Fruit fly (Drosophila melanogaster): ENCODE measurements around the gene CG34165.

The CG34165 gene

dm6 chr2L:14762465-14762864 is 48.9 kb downstream of the CG34165 start, which contains the start of gene CSN1a:
Gene CSN1a, plus strand, starts transcription at chr2L:14762765.
- TF ChIP-seq salr (GFP tag; optimal IDR thresholded peaks at IDR 0.05), result no peak
